Fruit fly (Drosophila melanogaster): ENCODE data around the gene JMJD6.

JMJD6 gene

dm6 chr3R:22356464-22357410 is 5.4 kb downstream of the JMJD6 start, which contains the start of gene Sar1 (continued):
- TF ChIP-seq CG15514 (GFP tag; optimal IDR thresholded peaks at IDR 0.05) (peak; percentile 96), Neu2 (GFP tag; optimal IDR thresholded peaks at IDR 0.05; ENCODE audit: borderline replicate concordance) (no peak), CG2875 (GFP tag; optimal IDR thresholded peaks at IDR 0.05) (no peak), hb (GFP tag; IDR thresholded peaks at IDR 0.05; ENCODE audit: partially characterized antibody) (peak; percentile 85), ken (GFP tag; IDR thresholded peaks at IDR 0.05) (no peak), tx (GFP tag; optimal IDR thresholded peaks at IDR 0.05) (peak; percentile 45), Atf-2 (GFP tag; optimal IDR thresholded peaks at IDR 0.05) (no peak), CG17802 (tag; optimal IDR thresholded peaks at IDR 0.05) (no peak), crp (GFP tag; optimal IDR thresholded peaks at IDR 0.05) (peak in 1 of 2 experiments; percentile 26), slbo (GFP tag; IDR thresholded peaks at IDR 0.05) (peak; percentile 67), CG13123 (GFP tag; optimal IDR thresholded peaks at IDR 0.05) (no peak), Nf-YB (GFP tag; optimal IDR thresholded peaks at IDR 0.05) (no peak), emc (GFP tag; optimal IDR thresholded peaks at IDR 0.05) (peak; percentile 15), vfl (GFP tag; optimal IDR thresholded peaks at IDR 0.05) (no peak), Blimp-1 (GFP tag; optimal IDR thresholded peaks at IDR 0.05) (peak; percentile 11), CG5180 (GFP tag; optimal IDR thresholded peaks at IDR 0.05) (no peak), HHEX (GFP tag; optimal IDR thresholded peaks at IDR 0.05) (no peak), CG4854 (GFP tag; optimal IDR thresholded peaks at IDR 0.05) (no peak), bcd (GFP tag; optimal IDR thresholded peaks at IDR 0.05) (peak; percentile 29), CG32772 (GFP tag; IDR thresholded peaks at IDR 0.05) (peak; percentile 55), CG7786 (GFP tag; optimal IDR thresholded peaks at IDR 0.05) (peak; percentile 52), pum (GFP tag; optimal IDR thresholded peaks at IDR 0.05) (no peak), grau (tag; optimal IDR thresholded peaks at IDR 0.05) (peak; percentile 41), lov (optimal IDR thresholded peaks at IDR 0.05) (no peak), lov (GFP tag; IDR thresholded peaks at IDR 0.05) (no peak), Gug (GFP tag; IDR thresholded peaks at IDR 0.05) (peak; percentile 42; the same call in 2 of the 4 replicates), nau (GFP tag; optimal IDR thresholded peaks at IDR 0.05) (no peak), pfk (GFP tag; optimal IDR thresholded peaks at IDR 0.05) (no peak), mam (GFP tag; optimal IDR thresholded peaks at IDR 0.05) (peak; percentile 46), vvl (GFP tag; IDR thresholded peaks at IDR 0.05) (peak; percentile 72), tin (GFP tag; optimal IDR thresholded peaks at IDR 0.05) (no peak), Aef1 (GFP tag; IDR thresholded peaks at IDR 0.05) (no peak), Lhr (GFP tag; optimal IDR thresholded peaks at IDR 0.05) (peak; percentile 99), ci (GFP tag; IDR thresholded peaks at IDR 0.05) (peak; percentile 40; the same call in 1 of the 3 replicates), ems (GFP tag; optimal IDR thresholded peaks at IDR 0.05) (no peak), CG1602 (GFP tag; optimal IDR thresholded peaks at IDR 0.05) (peak; percentile 12), h (optimal IDR thresholded peaks at IDR 0.05) (no peak), CG17912 (GFP tag; optimal IDR thresholded peaks at IDR 0.05) (peak; percentile 55), ind (GFP tag; optimal IDR thresholded peaks at IDR 0.05) (no peak), pzg (GFP tag; optimal IDR thresholded peaks at IDR 0.05) (peak; percentile 100), tap (tag; optimal IDR thresholded peaks at IDR 0.05) (no peak), CG11093 (GFP tag; IDR thresholded peaks at IDR 0.05) (no peak; the same call in 2 of the 3 replicates), Oli (tag; optimal IDR thresholded peaks at IDR 0.05) (no peak), Rfx (GFP tag; IDR thresholded peaks at IDR 0.05) (peak; percentile 61), CG8281 (tag; optimal IDR thresholded peaks at IDR 0.05) (no peak), ab (GFP tag; optimal IDR thresholded peaks at IDR 0.05) (no peak), CG12219 (GFP tag; optimal IDR thresholded peaks at IDR 0.05) (no peak), CG32532 (GFP tag; IDR thresholded peaks at IDR 0.05) (0 out of 2 replicates have a peak, but pooled peaks have one; percentile 9), CG2202 (tag; optimal IDR thresholded peaks at IDR 0.05) (peak; percentile 12)

Data from whole organism, embryonic.